Worm (Caenorhabditis elegans): ENCODE results near the gene dpy-11.

DNA sequence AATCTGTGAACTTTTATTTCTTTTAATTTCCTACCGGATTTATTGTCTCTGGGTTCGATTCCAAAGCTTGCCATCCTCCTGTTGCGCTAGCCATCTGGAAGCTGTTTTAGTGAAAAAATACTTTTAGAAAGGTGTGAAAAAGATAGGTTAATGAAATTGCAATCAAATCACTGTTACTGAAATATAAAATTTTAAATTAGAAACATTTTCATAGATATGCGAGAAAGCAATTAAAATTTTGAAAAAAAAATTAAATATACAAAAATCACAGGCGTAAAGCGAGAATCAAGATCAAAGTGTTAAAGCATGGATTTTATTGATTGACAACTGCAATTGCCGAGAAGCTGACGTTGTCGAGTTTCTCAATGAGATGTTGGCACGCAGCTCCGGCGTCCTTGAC, 5.3 kb downstream of the dpy-11 start, which contains the start of gene ubh-2:
- TF ChIP-seq fos-1 (tag; optimal IDR thresholded peaks at IDR 0.05) (no peak), nhr-6 (tag; optimal IDR thresholded peaks at IDR 0.05) (no peak), lsy-2 (tag; optimal IDR thresholded peaks at IDR 0.05) (no peak), nhr-25 (tag; optimal IDR thresholded peaks at IDR 0.05) (no peak), egl-27 (tag; optimal IDR thresholded peaks at IDR 0.05) (no peak), nhr-11 (tag; optimal IDR thresholded peaks at IDR 0.05) (no peak), ceh-82 (tag; optimal IDR thresholded peaks at IDR 0.05) (no peak), mdl-1 (tag; optimal IDR thresholded peaks at IDR 0.05) (no peak), elt-1 (tag; optimal IDR thresholded peaks at IDR 0.05) (no peak), snpc-4 (tag; optimal IDR thresholded peaks at IDR 0.05) (no peak), nhr-12 (tag; optimal IDR thresholded peaks at IDR 0.05) (no peak), C34F6.9 (tag; optimal IDR thresholded peaks at IDR 0.05) (no peak), unc-62 (GFP tag; optimal IDR thresholded peaks at IDR 0.05) (no peak)

Data from whole organism, L2 larva.